Fruit fly (Drosophila melanogaster) whole organism, embryonic: Measurements from ENCODE around the gene CG31189.

ENCODE experiments used
- ATbp ChIP-seq: fragments of 200-800 bp; sonication (Bioruptor generic); optimal IDR thresholded peaks from 2 replicates; lab custom pipeline; 2017; ENCODE audit warnings: missing biosample characterization, mild to moderate bottlenecking, missing genetic modification characterization, missing genetic modification reagents
- Adf1 ChIP-seq: fragments of 200-800 bp; sonication (Bioruptor generic); IDR thresholded peaks from 2 replicates; pipeline ENCODE4 v1.3.6; 2022; ENCODE audit warnings: missing biosample characterization, missing genetic modification characterization
- B-H1 ChIP-seq: fragments of 200-800 bp; sonication (Bioruptor generic); IDR thresholded peaks from 3 replicates; pipeline ENCODE4 v1.3.6; 2022; ENCODE audit warnings: missing biosample characterization, missing genetic modification characterization
- Blimp-1 ChIP-seq: fragments of 200-800 bp; sonication (Bioruptor generic); optimal IDR thresholded peaks from 3 replicates; lab custom pipeline; 2018; ENCODE audit warnings: missing biosample characterization, missing genetic modification characterization, mild to moderate bottlenecking, moderate library complexity, missing genetic modification reagents
- C15 ChIP-seq: fragments of 200-800 bp; sonication (Bioruptor generic); IDR thresholded peaks from 3 replicates; pipeline ENCODE4 v1.3.6; 2022; ENCODE audit warnings: missing biosample characterization, missing genetic modification characterization
- CG10462 ChIP-seq: fragments of 200-800 bp; sonication (Bioruptor generic); optimal IDR thresholded peaks from 2 replicates; lab custom pipeline; 2016; ENCODE audit warnings: missing biosample characterization, missing genetic modification characterization
- CG10654 ChIP-seq: fragments of 200-800 bp; sonication (Bioruptor generic); optimal IDR thresholded peaks from 2 replicates; lab custom pipeline; 2016; ENCODE audit warnings: missing biosample characterization, missing genetic modification characterization
- CG12769 ChIP-seq: fragments of 200-800 bp; sonication (Bioruptor generic); optimal IDR thresholded peaks from 2 replicates; lab custom pipeline; 2019; ENCODE audit warnings: missing biosample characterization, mild to moderate bottlenecking, missing genetic modification characterization, moderate library complexity
- CG13624 ChIP-seq: fragments of 200-800 bp; sonication (Bioruptor generic); optimal IDR thresholded peaks from 2 replicates; lab custom pipeline; 2016; ENCODE audit warnings: missing biosample characterization, missing genetic modification characterization
- CG14710 ChIP-seq: fragments of 200-800 bp; sonication (Bioruptor generic); optimal IDR thresholded peaks from 3 replicates; lab custom pipeline; 2019; ENCODE audit warnings: missing biosample characterization, mild to moderate bottlenecking, missing genetic modification characterization, moderate library complexity
- CG18619 ChIP-seq: fragments of 200-800 bp; sonication (Bioruptor generic); optimal IDR thresholded peaks from 3 replicates; lab custom pipeline; 2017; ENCODE audit warnings: missing biosample characterization, mild to moderate bottlenecking, missing genetic modification characterization
- CG2678 ChIP-seq: fragments of 200-800 bp; sonication (Bioruptor generic); optimal IDR thresholded peaks from 3 replicates; lab custom pipeline; 2019; ENCODE audit warnings: missing biosample characterization, mild to moderate bottlenecking, missing genetic modification characterization, moderate library complexity
- CG31224 ChIP-seq: fragments of 200-800 bp; sonication (Bioruptor generic); IDR thresholded peaks from 2 replicates; pipeline ENCODE4 v1.3.6; 2022; ENCODE audit warnings: missing biosample characterization, missing genetic modification characterization
- CG3847 ChIP-seq: fragments of 200-800 bp; sonication (Bioruptor generic); IDR thresholded peaks from 2 replicates; pipeline ENCODE4 v1.3.6; 2022; ENCODE audit warnings: missing biosample characterization, missing genetic modification characterization
- CG3995 ChIP-seq: fragments of 200-800 bp; sonication (Bioruptor generic); optimal IDR thresholded peaks from 3 replicates; lab custom pipeline; 2016; ENCODE audit warnings: missing biosample characterization, missing genetic modification characterization
- CG4328 ChIP-seq: fragments of 200-800 bp; sonication (Bioruptor generic); optimal IDR thresholded peaks from 3 replicates; lab custom pipeline; 2017; ENCODE audit warnings: missing biosample characterization, missing genetic modification reagents, missing genetic modification characterization
- CG6272 ChIP-seq: fragments of 200-800 bp; sonication (Bioruptor generic); IDR thresholded peaks from 2 replicates; pipeline ENCODE4 v1.3.6; 2022; ENCODE audit warnings: missing biosample characterization, missing genetic modification characterization
- CG8290 ChIP-seq, 3 experiments: fragments of 200-800 bp; sonication (Bioruptor generic); optimal IDR thresholded peaks; 2 replicates each; lab custom pipeline; 2016 to 2019; ENCODE audit warnings: missing biosample characterization in 3 of 3, missing genetic modification characterization in 3 of 3, mild to moderate bottlenecking in 2 of 3, moderate library complexity in 1 of 3
- CG9797 ChIP-seq: fragments of 200-800 bp; sonication (Bioruptor generic); optimal IDR thresholded peaks from 3 replicates; lab custom pipeline; 2018; ENCODE audit warnings: missing biosample characterization, mild to moderate bottlenecking, missing genetic modification characterization
- CkIIα-i1 ChIP-seq: fragments of 200-800 bp; sonication (Bioruptor generic); IDR thresholded peaks from 2 replicates; pipeline ENCODE4 v1.3.6; 2022; ENCODE audit warnings: missing biosample characterization, missing genetic modification characterization
- Fer1 ChIP-seq: fragments of 200-800 bp; sonication (Bioruptor generic); optimal IDR thresholded peaks from 2 replicates; lab custom pipeline; 2017; ENCODE audit warnings: missing biosample characterization, mild to moderate bottlenecking, missing genetic modification characterization
- Hmr ChIP-seq: fragments of 200-800 bp; sonication (Bioruptor generic); optimal IDR thresholded peaks from 3 replicates; lab custom pipeline; 2017; ENCODE audit warnings: mild to moderate bottlenecking, missing biosample characterization, missing genetic modification reagents, missing genetic modification characterization
- Lpt ChIP-seq: fragments of >200 bp; optimal IDR thresholded peaks from 2 replicates; lab custom pipeline; 2018; ENCODE audit warnings: missing biosample characterization, missing genetic modification characterization
- MTF-1 ChIP-seq: fragments of 200-800 bp; sonication (Bioruptor generic); optimal IDR thresholded peaks from 2 replicates; lab custom pipeline; 2018; ENCODE audit warnings: missing biosample characterization, mild to moderate bottlenecking, missing genetic modification characterization, borderline replicate concordance
- NFAT ChIP-seq: fragments of 200-800 bp; sonication (Bioruptor generic); IDR thresholded peaks from 2 replicates; pipeline ENCODE4 v1.3.6; 2022; ENCODE audit warnings: missing biosample characterization, missing genetic modification characterization
- Pdp1 ChIP-seq, 2 experiments: fragments of 200-800 bp; sonication (Bioruptor generic); optimal IDR thresholded peaks; 3 replicates each; lab custom pipeline; 2016; ENCODE audit warnings: missing biosample characterization in 2 of 2, missing genetic modification characterization in 2 of 2, mild to moderate bottlenecking in 1 of 2, moderate library complexity in 1 of 2
- Rx ChIP-seq: fragments of 200-800 bp; sonication (Bioruptor generic); IDR thresholded peaks from 2 replicates; pipeline ENCODE4 v1.3.6; 2022; ENCODE audit warnings: missing biosample characterization, missing genetic modification characterization
- Ssrp ChIP-seq: fragments of 200-800 bp; sonication (Bioruptor generic); optimal IDR thresholded peaks from 2 replicates; lab custom pipeline; 2018; ENCODE audit warnings: missing biosample characterization, mild to moderate bottlenecking, missing genetic modification characterization, moderate library complexity
- YL-1 ChIP-seq: fragments of 200-800 bp; sonication (Bioruptor generic); optimal IDR thresholded peaks from 3 replicates; lab custom pipeline; 2017; ENCODE audit warnings: missing biosample characterization, mild to moderate bottlenecking, missing genetic modification characterization
- ac ChIP-seq: fragments of 200-800 bp; sonication (Bioruptor generic); optimal IDR thresholded peaks from 3 replicates; lab custom pipeline; 2017; ENCODE audit warnings: missing biosample characterization, mild to moderate bottlenecking, missing genetic modification characterization
- ap ChIP-seq: fragments of 200-800 bp; sonication (Bioruptor generic); IDR thresholded peaks from 2 replicates; pipeline ENCODE4 v1.3.6; 2022; ENCODE audit warnings: missing biosample characterization, missing genetic modification characterization
- ato ChIP-seq: fragments of 200-800 bp; sonication (Bioruptor generic); IDR thresholded peaks from 2 replicates; pipeline ENCODE4 v1.3.6; 2022; ENCODE audit warnings: missing biosample characterization, missing genetic modification characterization; ENCODE audit not compliant: partially characterized antibody
- btn ChIP-seq: fragments of 200-800 bp; sonication (Bioruptor generic); optimal IDR thresholded peaks from 2 replicates; lab custom pipeline; 2016; ENCODE audit warnings: missing biosample characterization, missing genetic modification characterization
- caup ChIP-seq: fragments of 200-800 bp; sonication (Bioruptor generic); optimal IDR thresholded peaks from 3 replicates; lab custom pipeline; 2017; ENCODE audit warnings: missing biosample characterization, mild to moderate bottlenecking, missing genetic modification characterization, moderate library complexity; ENCODE audit not compliant: severe bottlenecking
- chm ChIP-seq: fragments of 200-800 bp; sonication (Bioruptor generic); IDR thresholded peaks from 2 replicates; pipeline ENCODE4 v1.3.6; 2022; ENCODE audit warnings: missing biosample characterization, missing genetic modification characterization
- dm ChIP-seq: fragments of 200-800 bp; sonication (Bioruptor generic); optimal IDR thresholded peaks from 3 replicates; lab custom pipeline; 2016; ENCODE audit warnings: missing biosample characterization, missing genetic modification characterization
- emc ChIP-seq: fragments of 200-800 bp; sonication (Bioruptor generic); optimal IDR thresholded peaks from 2 replicates; lab custom pipeline; 2016; ENCODE audit warnings: missing biosample characterization, missing genetic modification characterization
- esg ChIP-seq: fragments of 200-800 bp; sonication (Bioruptor generic); conservative IDR thresholded peaks from 2 replicates; pipeline ENCODE4 v1.3.6; 2022; ENCODE audit warnings: missing biosample characterization, missing genetic modification characterization
- fd102C ChIP-seq: fragments of 200-800 bp; sonication (Bioruptor generic); optimal IDR thresholded peaks from 2 replicates; lab custom pipeline; 2018; ENCODE audit warnings: missing biosample characterization, mild to moderate bottlenecking, missing genetic modification characterization, moderate library complexity
- gce ChIP-seq: fragments of 200-800 bp; sonication (Bioruptor generic); IDR thresholded peaks from 3 replicates; pipeline ENCODE4 v1.3.6; 2022; ENCODE audit warnings: missing biosample characterization, missing genetic modification characterization
- luna ChIP-seq: fragments of 200-800 bp; sonication (Bioruptor generic); optimal IDR thresholded peaks from 2 replicates; lab custom pipeline; 2016; ENCODE audit warnings: missing biosample characterization, missing genetic modification characterization
- pum ChIP-seq: fragments of 200-800 bp; sonication (Bioruptor generic); optimal IDR thresholded peaks from 2 replicates; lab custom pipeline; 2016; ENCODE audit warnings: missing biosample characterization, missing genetic modification characterization
- ro ChIP-seq: fragments of 200-800 bp; sonication (Bioruptor generic); IDR thresholded peaks from 2 replicates; pipeline ENCODE4 v1.3.6; 2022; ENCODE audit warnings: missing biosample characterization, missing genetic modification characterization
- run ChIP-seq: fragments of 200-800 bp; sonication (Bioruptor generic); optimal IDR thresholded peaks from 3 replicates; lab custom pipeline; 2018; ENCODE audit warnings: missing biosample characterization, mild to moderate bottlenecking, missing genetic modification characterization
- seq ChIP-seq: fragments of 200-800 bp; sonication (Bioruptor generic); IDR thresholded peaks from 2 replicates; pipeline ENCODE4 v1.3.6; 2022; ENCODE audit warnings: missing biosample characterization, missing genetic modification characterization
- slp2 ChIP-seq: fragments of 200-800 bp; sonication (Bioruptor generic); optimal IDR thresholded peaks from 2 replicates; lab custom pipeline; 2016; ENCODE audit warnings: missing biosample characterization, missing genetic modification characterization
- sug ChIP-seq: fragments of 200-800 bp; optimal IDR thresholded peaks from 2 replicates; lab custom pipeline; 2019; ENCODE audit warnings: missing biosample characterization, mild to moderate bottlenecking, missing genetic modification characterization, moderate library complexity
- unc-4 ChIP-seq: fragments of 200-800 bp; sonication (Bioruptor generic); IDR thresholded peaks from 2 replicates; pipeline ENCODE4 v1.3.6; 2022; ENCODE audit warnings: missing biosample characterization, missing genetic modification characterization; ENCODE audit not compliant: partially characterized antibody
- vnd ChIP-seq: fragments of 200-800 bp; sonication (Bioruptor generic); IDR thresholded peaks from 3 replicates; pipeline ENCODE4 v1.3.6; 2022; ENCODE audit warnings: missing biosample characterization, missing genetic modification characterization; ENCODE audit not compliant: partially characterized antibody
- vvl ChIP-seq: fragments of 200-800 bp; sonication (Bioruptor generic); IDR thresholded peaks from 2 replicates; pipeline ENCODE4 v1.3.6; 2022; ENCODE audit warnings: missing biosample characterization, missing genetic modification characterization
- zf30C ChIP-seq: fragments of 200-800 bp; sonication (Bioruptor generic); optimal IDR thresholded peaks from 3 replicates; lab custom pipeline; 2018; ENCODE audit warnings: missing biosample characterization, mild to moderate bottlenecking, missing genetic modification characterization

Gene CG31189

dm6 chr3R:21015636-21016035 is 30.0 kb downstream of the CG31189 start, which contains the start of gene CG5697 (continued):
- TF ChIP-seq Rx (GFP tag; lab: Robert Waterston, UW) (no peak), CG2678 (peak; percentile 24), CG18619 (GFP tag; lab: Kevin White, UChicago) (no peak), CG10462 (GFP tag; lab: Kevin White, UChicago) (no peak), Ssrp (tag; lab: Kevin White, UChicago) (no peak), dm (GFP tag; lab: Kevin White, UChicago) (no peak), CG3847 (no peak), C15 (GFP tag; lab: Robert Waterston, UW) (no peak), CG6272 (GFP tag; lab: Robert Waterston, UW) (no peak), vvl (GFP tag; lab: Robert Waterston, UW) (no peak), esg (GFP tag; lab: Robert Waterston, UW) (no peak), NFAT (GFP tag; lab: Robert Waterston, UW) (0 out of 2 replicates have a peak, but pooled peaks have one; percentile 20), CG12769 (peak; percentile 31), B-H1 (GFP tag; lab: Robert Waterston, UW) (no peak), CG31224 (GFP tag; lab: Robert Waterston, UW) (no peak), CG3995 (GFP tag; lab: Kevin White, UChicago) (no peak), ato (no peak), zf30C (GFP tag; lab: Kevin White, UChicago) (no peak), CkIIα-i1 (GFP tag; lab: Robert Waterston, UW) (no peak), Fer1 (peak; percentile 7), ac (GFP tag; lab: Kevin White, UChicago) (no peak), unc-4 (GFP tag; lab: Robert Waterston, UW) (no peak), CG14710 (tag; lab: Kevin White, UChicago) (no peak), CG9797 (GFP tag; lab: Kevin White, UChicago) (no peak), luna (GFP tag; lab: Kevin White, UChicago) (no peak), caup (GFP tag; lab: Kevin White, UChicago) (no peak), run (tag; lab: Kevin White, UChicago) (no peak), Adf1 (GFP tag; lab: Robert Waterston, UW) (0 out of 2 replicates have a peak, but pooled peaks have one; percentile 30), Lpt (no peak), btn (GFP tag; lab: Kevin White, UChicago) (no peak), fd102C (GFP tag; lab: Kevin White, UChicago) (no peak), chm (GFP tag; lab: Robert Waterston, UW) (no peak), MTF-1 (GFP tag; lab: Kevin White, UChicago) (peak; percentile 24), ATbp (GFP tag; lab: Kevin White, UChicago) (peak; percentile 32), gce (GFP tag; lab: Robert Waterston, UW) (no peak), YL-1 (GFP tag; lab: Kevin White, UChicago) (no peak), seq (peak; percentile 32; the same call in 1 of the 2 replicates), CG8290 (GFP tag; optimal IDR thresholded peaks at IDR 0.05; lab: Kevin White, UChicago) (no peak), CG8290 (tag; optimal IDR thresholded peaks at IDR 0.05; lab: Kevin White, UChicago) (peak in 1 of 2 experiments; percentile 12), Pdp1 (GFP tag; optimal IDR thresholded peaks at IDR 0.05; lab: Kevin White, UChicago) (peak in 1 of 2 experiments; percentile 84), emc (GFP tag; lab: Kevin White, UChicago) (no peak), Blimp-1 (GFP tag; lab: Kevin White, UChicago) (no peak), vnd (no peak), ap (GFP tag; lab: Robert Waterston, UW) (0 out of 2 replicates have a peak, but pooled peaks have one; percentile 2), sug (tag; lab: Kevin White, UChicago) (no peak), CG4328 (no peak), pum (GFP tag; lab: Kevin White, UChicago) (no peak), Hmr (peak; percentile 21), slp2 (GFP tag; lab: Kevin White, UChicago) (no peak), ro (GFP tag; lab: Robert Waterston, UW) (no peak), CG13624 (GFP tag; lab: Kevin White, UChicago) (no peak), CG10654 (GFP tag; lab: Kevin White, UChicago) (no peak)
